In the genomic region with DNA sequence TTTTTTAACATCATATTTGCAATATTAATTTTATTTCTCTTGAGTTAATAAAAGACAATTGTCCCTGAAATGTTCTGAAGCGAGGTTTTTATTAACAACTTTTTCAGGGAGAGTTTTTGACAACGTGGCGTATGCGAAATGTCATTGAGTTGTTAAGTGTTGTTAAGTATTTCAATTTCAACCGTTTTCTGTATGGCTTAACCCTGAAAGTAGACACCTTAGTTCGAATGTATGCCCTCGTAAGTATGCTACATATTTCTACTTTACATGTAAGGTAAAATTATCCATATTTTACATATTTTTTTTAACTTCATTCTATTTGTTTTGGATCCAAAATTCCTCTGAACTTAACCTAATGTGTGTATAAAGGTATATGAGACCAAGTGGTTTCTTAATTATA, we compare ENCODE assay signal across 1 fruit fly cellular context.
TF ChIP-seq lines count a peak whose summit lies in the region.

No protein-coding gene starts in this region.

TF ChIP-seq in whole organism, embryonic, 481 proteins besides CTCF, POLR2A, EP300 and RAD21 (continued from another document):
- TF ChIP-seq CG13424 (tag; optimal IDR thresholded peaks at IDR 0.05; lab: Kevin White, UChicago), result no peak
- no peak for TF ChIP-seq CG18619 (GFP tag; optimal IDR thresholded peaks at IDR 0.05; lab: Kevin White, UChicago)
- no peak for TF ChIP-seq kah (GFP tag; optimal IDR thresholded peaks at IDR 0.05; lab: Kevin White, UChicago)
- TF ChIP-seq pzg (GFP tag; optimal IDR thresholded peaks at IDR 0.05; lab: Kevin White, UChicago), result no peak
- TF ChIP-seq knrl (GFP tag; IDR thresholded peaks at IDR 0.05; lab: Robert Waterston, UW; ENCODE audit: partially characterized antibody), result peak; percentile 48; the same call in 1 of the 3 replicates
- no peak for TF ChIP-seq Meics (GFP tag; optimal IDR thresholded peaks at IDR 0.05; lab: Kevin White, UChicago)
- peak; percentile 78 for TF ChIP-seq zen2 (GFP tag; IDR thresholded peaks at IDR 0.05; lab: Robert Waterston, UW; ENCODE audit: partially characterized antibody)
- peak; percentile 84 for TF ChIP-seq CG8290 (GFP tag; optimal IDR thresholded peaks at IDR 0.05; lab: Kevin White, UChicago)
- peak in 1 of 2 experiments; percentile 17 for TF ChIP-seq CG8290 (tag; optimal IDR thresholded peaks at IDR 0.05; lab: Kevin White, UChicago)
- TF ChIP-seq Mad (GFP tag; optimal IDR thresholded peaks at IDR 0.05; lab: Kevin White, UChicago), result no peak
- TF ChIP-seq Six4 (GFP tag; optimal IDR thresholded peaks at IDR 0.05; lab: Kevin White, UChicago), result no peak
- TF ChIP-seq inv (GFP tag; IDR thresholded peaks at IDR 0.05; lab: Robert Waterston, UW; ENCODE audit: partially characterized antibody), result no peak
- TF ChIP-seq run (tag; optimal IDR thresholded peaks at IDR 0.05; lab: Kevin White, UChicago), result no peak
- no peak for TF ChIP-seq pum (GFP tag; optimal IDR thresholded peaks at IDR 0.05; lab: Kevin White, UChicago)
- TF ChIP-seq btn (GFP tag; optimal IDR thresholded peaks at IDR 0.05; lab: Kevin White, UChicago), result no peak
- TF ChIP-seq CG17361 (GFP tag; IDR thresholded peaks at IDR 0.05; lab: Robert Waterston, UW), result 0 out of 3 replicates have a peak, but pooled peaks have one; percentile 20
- no peak for TF ChIP-seq Atf3 (GFP tag; optimal IDR thresholded peaks at IDR 0.05; lab: Kevin White, UChicago)
- TF ChIP-seq CG11085 (GFP tag; IDR thresholded peaks at IDR 0.05; lab: Robert Waterston, UW), result no peak
- no peak for TF ChIP-seq corto (GFP tag; optimal IDR thresholded peaks at IDR 0.05; lab: Kevin White, UChicago)
- no peak for TF ChIP-seq CG4730 (GFP tag; IDR thresholded peaks at IDR 0.05; lab: Robert Waterston, UW)
- no peak for TF ChIP-seq CG8089 (GFP tag; optimal IDR thresholded peaks at IDR 0.05; lab: Kevin White, UChicago)
- TF ChIP-seq pfk (GFP tag; optimal IDR thresholded peaks at IDR 0.05; lab: Kevin White, UChicago), result no peak
- no peak for TF ChIP-seq Ada2b (GFP tag; IDR thresholded peaks at IDR 0.05; lab: Robert Waterston, UW)
- peak; percentile 19 for TF ChIP-seq Max (GFP tag; optimal IDR thresholded peaks at IDR 0.05; lab: Kevin White, UChicago)
- peak; percentile 8 for TF ChIP-seq CG2120 (GFP tag; optimal IDR thresholded peaks at IDR 0.05; lab: Kevin White, UChicago)
- no peak for TF ChIP-seq CG3726 (GFP tag; IDR thresholded peaks at IDR 0.05; lab: Robert Waterston, UW)
- TF ChIP-seq CG12299 (tag; optimal IDR thresholded peaks at IDR 0.05; lab: Kevin White, UChicago), result no peak
- TF ChIP-seq repo (GFP tag; optimal IDR thresholded peaks at IDR 0.05; lab: Kevin White, UChicago), result no peak
- no peak for TF ChIP-seq CG9609 (GFP tag; optimal IDR thresholded peaks at IDR 0.05; lab: Kevin White, UChicago)
- peak; percentile 41 for TF ChIP-seq dm (GFP tag; optimal IDR thresholded peaks at IDR 0.05; lab: Kevin White, UChicago)
- TF ChIP-seq HmgD (GFP tag; optimal IDR thresholded peaks at IDR 0.05; lab: Kevin White, UChicago), result no peak
- TF ChIP-seq Gug (GFP tag; IDR thresholded peaks at IDR 0.05; lab: Robert Waterston, UW), result no peak
- TF ChIP-seq Atf-2 (GFP tag; optimal IDR thresholded peaks at IDR 0.05; lab: Kevin White, UChicago), result no peak
- TF ChIP-seq CG3847 (GFP tag; IDR thresholded peaks at IDR 0.05; lab: Robert Waterston, UW), result no peak; the same call in 1 of the 2 replicates
- TF ChIP-seq CG10565 (GFP tag; optimal IDR thresholded peaks at IDR 0.05; lab: Kevin White, UChicago), result no peak
- TF ChIP-seq Bgb (GFP tag; IDR thresholded peaks at IDR 0.05; lab: Robert Waterston, UW; ENCODE audit: partially characterized antibody), result peak; percentile 81
- TF ChIP-seq Dad (GFP tag; optimal IDR thresholded peaks at IDR 0.05; lab: Kevin White, UChicago), result no peak
- no peak for TF ChIP-seq D19B (GFP tag; optimal IDR thresholded peaks at IDR 0.05; lab: Kevin White, UChicago)
- no peak for TF ChIP-seq Hr51 (GFP tag; optimal IDR thresholded peaks at IDR 0.05; lab: Kevin White, UChicago)
